Worm (Caenorhabditis elegans) whole organism, L3 larva: Measurements from ENCODE around the gene alh-8.

Experiments
- R02D3.7 ChIP-seq: fragments of 150-350 bp; optimal IDR thresholded peaks from 2 replicates; lab custom pipeline; 2014; ENCODE audit warnings: missing biosample characterization, missing genetic modification characterization
- ZK546.5 ChIP-seq: sonication (generic microtip); optimal IDR thresholded peaks from 2 replicates; lab custom pipeline; 2017; ENCODE audit warnings: missing biosample characterization, missing genetic modification characterization
- aly-2 ChIP-seq: fragments of 150-350 bp; optimal IDR thresholded peaks from 2 replicates; lab custom pipeline; 2014; ENCODE audit warnings: missing biosample characterization, missing genetic modification characterization
- ama-1 ChIP-seq: fragments of 150-350 bp; optimal IDR thresholded peaks from 2 replicates; lab custom pipeline; 2018
- ceh-16 ChIP-seq: sonication (generic microtip); optimal IDR thresholded peaks from 2 replicates; lab custom pipeline; 2017; ENCODE audit warnings: missing biosample characterization, missing genetic modification characterization
- ceh-28 ChIP-seq: fragments of 150-350 bp; optimal IDR thresholded peaks from 2 replicates; lab custom pipeline; 2014; ENCODE audit warnings: missing biosample characterization, missing genetic modification reagents, missing genetic modification characterization
- ceh-82 ChIP-seq: fragments of 150-350 bp; optimal IDR thresholded peaks from 2 replicates; lab custom pipeline; 2014; ENCODE audit warnings: missing biosample characterization, missing genetic modification characterization
- ceh-9 ChIP-seq: sonication (generic microtip); optimal IDR thresholded peaks from 2 replicates; lab custom pipeline; 2018; ENCODE audit warnings: missing biosample characterization, missing genetic modification characterization
- daf-12 ChIP-seq: fragments of 150-350 bp; optimal IDR thresholded peaks from 2 replicates; lab custom pipeline; 2014; ENCODE audit warnings: missing biosample characterization, missing genetic modification reagents, missing genetic modification characterization
- egl-27 ChIP-seq: sonication (generic microtip); optimal IDR thresholded peaks from 4 replicates; lab custom pipeline; 2017; ENCODE audit warnings: missing biosample characterization, missing genetic modification reagents, missing genetic modification characterization
- egl-5 ChIP-seq: fragments of 150-350 bp; optimal IDR thresholded peaks from 2 replicates; lab custom pipeline; 2017; ENCODE audit warnings: missing biosample characterization, missing genetic modification reagents, missing genetic modification characterization, inconsistent platforms
- elt-1 ChIP-seq: fragments of 150-350 bp; optimal IDR thresholded peaks from 2 replicates; lab custom pipeline; 2014; ENCODE audit warnings: missing biosample characterization, missing genetic modification characterization
- elt-2 ChIP-seq: sonication (generic microtip); optimal IDR thresholded peaks from 2 replicates; lab custom pipeline; 2016; ENCODE audit warnings: missing genetic modification reagents, mild to moderate bottlenecking, missing genetic modification characterization, missing compliant biosample characterization
- elt-3 ChIP-seq, 3 experiments: fragments of 150-350 bp in 1 of 3; sonication (generic microtip) in 2 of 3; optimal IDR thresholded peaks; 2 replicates in 2 of 3; 4 replicates in 1 of 3; lab custom pipeline; 2014 to 2017; ENCODE audit warnings: missing biosample characterization in 3 of 3, missing genetic modification characterization in 3 of 3
- eor-1 ChIP-seq, 2 experiments: fragments of 150-350 bp; optimal IDR thresholded peaks; 2 replicates each; lab custom pipeline; 2014 to 2018; ENCODE audit warnings: missing biosample characterization in 2 of 2, missing genetic modification characterization in 2 of 2
- fkh-10 ChIP-seq: sonication (generic microtip); optimal IDR thresholded peaks from 2 replicates; lab custom pipeline; 2017; ENCODE audit warnings: missing biosample characterization, missing genetic modification reagents, missing genetic modification characterization
- fkh-2 ChIP-seq: fragments of 150-350 bp; optimal IDR thresholded peaks from 2 replicates; lab custom pipeline; 2014; ENCODE audit warnings: missing biosample characterization, missing genetic modification reagents, missing genetic modification characterization
- fos-1 ChIP-seq: fragments of 150-350 bp; optimal IDR thresholded peaks from 2 replicates; lab custom pipeline; 2014; ENCODE audit warnings: missing biosample characterization, missing genetic modification characterization
- hmg-11 ChIP-seq: sonication (generic microtip); optimal IDR thresholded peaks from 2 replicates; lab custom pipeline; 2016; ENCODE audit warnings: missing genetic modification characterization, missing compliant biosample characterization
- jun-1 ChIP-seq: fragments of 150-350 bp; optimal IDR thresholded peaks from 2 replicates; lab custom pipeline; 2014; ENCODE audit warnings: missing biosample characterization, missing genetic modification reagents, missing genetic modification characterization
- lin-15B ChIP-seq: fragments of 150-350 bp; optimal IDR thresholded peaks from 2 replicates; lab custom pipeline; 2014; ENCODE audit warnings: missing biosample characterization, missing genetic modification characterization
- lin-39 ChIP-seq: fragments of 150-350 bp; optimal IDR thresholded peaks from 2 replicates; lab custom pipeline; 2018; ENCODE audit warnings: missing biosample characterization, missing genetic modification reagents, missing genetic modification characterization
- lsy-12 ChIP-seq: sonication (generic microtip); optimal IDR thresholded peaks from 2 replicates; lab custom pipeline; 2016; ENCODE audit warnings: mild to moderate bottlenecking, missing genetic modification characterization, missing compliant biosample characterization
- mdl-1 ChIP-seq: fragments of 150-350 bp; optimal IDR thresholded peaks from 2 replicates; lab custom pipeline; 2014; ENCODE audit warnings: missing biosample characterization, missing genetic modification characterization
- mml-1 ChIP-seq: fragments of 150-350 bp; sonication (generic microtip); optimal IDR thresholded peaks from 3 replicates; lab custom pipeline; 2014; ENCODE audit warnings: missing biosample characterization, missing genetic modification characterization
- nfya-1 ChIP-seq: sonication (generic microtip); optimal IDR thresholded peaks from 2 replicates; lab custom pipeline; 2017; ENCODE audit warnings: missing genetic modification characterization, mild to moderate bottlenecking, missing compliant biosample characterization, antibody characterized with exemption, moderate library complexity; ENCODE audit not compliant: insufficient read depth
- nhr-11 ChIP-seq: fragments of 150-350 bp; optimal IDR thresholded peaks from 2 replicates; lab custom pipeline; 2014; ENCODE audit warnings: missing biosample characterization, missing genetic modification characterization
- nhr-12 ChIP-seq: fragments of 150-350 bp; optimal IDR thresholded peaks from 2 replicates; lab custom pipeline; 2014; ENCODE audit warnings: missing biosample characterization, missing genetic modification characterization
- nhr-23 ChIP-seq: fragments of 150-350 bp; optimal IDR thresholded peaks from 2 replicates; lab custom pipeline; 2014; ENCODE audit warnings: missing biosample characterization, missing genetic modification reagents, missing genetic modification characterization
- nhr-237 ChIP-seq: fragments of 150-350 bp; optimal IDR thresholded peaks from 2 replicates; lab custom pipeline; 2014; ENCODE audit warnings: missing biosample characterization, missing genetic modification characterization
- nhr-25 ChIP-seq: sonication (generic microtip); optimal IDR thresholded peaks from 2 replicates; lab custom pipeline; 2017; ENCODE audit warnings: missing biosample characterization, missing genetic modification characterization
- nhr-28 ChIP-seq: fragments of 150-350 bp; optimal IDR thresholded peaks from 2 replicates; lab custom pipeline; 2014; ENCODE audit warnings: missing biosample characterization, missing genetic modification characterization
- nhr-43 ChIP-seq: sonication (generic microtip); optimal IDR thresholded peaks from 2 replicates; lab custom pipeline; 2016; ENCODE audit warnings: mild to moderate bottlenecking, missing genetic modification characterization, missing compliant biosample characterization; ENCODE audit not compliant: poor library complexity, severe bottlenecking
- nhr-67 ChIP-seq: fragments of 150-350 bp; optimal IDR thresholded peaks from 2 replicates; lab custom pipeline; 2014; ENCODE audit warnings: missing biosample characterization, missing genetic modification characterization
- nhr-76 ChIP-seq: fragments of 150-350 bp; sonication (generic microtip); optimal IDR thresholded peaks from 5 replicates; lab custom pipeline; 2014; ENCODE audit warnings: missing biosample characterization, missing genetic modification characterization
- nhr-77 ChIP-seq: fragments of 150-350 bp; optimal IDR thresholded peaks from 2 replicates; lab custom pipeline; 2014; ENCODE audit warnings: missing biosample characterization, missing genetic modification characterization
- pha-4 ChIP-seq: fragments of 150-350 bp; optimal IDR thresholded peaks from 2 replicates; lab custom pipeline; 2014; ENCODE audit warnings: missing biosample characterization, missing genetic modification reagents, missing genetic modification characterization
- pqm-1 ChIP-seq: fragments of 150-350 bp; optimal IDR thresholded peaks from 2 replicates; lab custom pipeline; 2017; ENCODE audit warnings: missing biosample characterization, missing genetic modification characterization, inconsistent platforms
- sea-2 ChIP-seq: fragments of 150-350 bp; sonication (generic microtip); optimal IDR thresholded peaks from 4 replicates; lab custom pipeline; 2014; ENCODE audit warnings: missing biosample characterization, missing genetic modification reagents, missing genetic modification characterization
- skn-1 ChIP-seq: fragments of 150-350 bp; optimal IDR thresholded peaks from 2 replicates; lab custom pipeline; 2014; ENCODE audit warnings: missing biosample characterization, missing genetic modification characterization
- snpc-4 ChIP-seq: fragments of 150-350 bp; optimal IDR thresholded peaks from 2 replicates; lab custom pipeline; 2014; ENCODE audit warnings: missing biosample characterization, missing genetic modification characterization
- tbx-2 ChIP-seq: sonication (generic microtip); optimal IDR thresholded peaks from 2 replicates; lab custom pipeline; 2016; ENCODE audit warnings: mild to moderate bottlenecking, missing genetic modification characterization, missing compliant biosample characterization
- unc-39 ChIP-seq: sonication (generic microtip); optimal IDR thresholded peaks from 4 replicates; lab custom pipeline; 2017; ENCODE audit warnings: missing biosample characterization, missing genetic modification characterization
- unc-62 ChIP-seq: fragments of 150-350 bp; sonication (generic microtip); optimal IDR thresholded peaks from 4 replicates; lab custom pipeline; 2014; ENCODE audit warnings: missing biosample characterization, missing genetic modification reagents, missing genetic modification characterization
- zag-1 ChIP-seq: fragments of 150-350 bp; optimal IDR thresholded peaks from 2 replicates; lab custom pipeline; 2014; ENCODE audit warnings: missing biosample characterization, missing genetic modification characterization
- ztf-11 ChIP-seq: fragments of 150-350 bp; optimal IDR thresholded peaks from 2 replicates; lab custom pipeline; 2014; ENCODE audit warnings: missing biosample characterization, missing genetic modification characterization
- ztf-4 ChIP-seq: fragments of 150-350 bp; optimal IDR thresholded peaks from 2 replicates; lab custom pipeline; 2014; ENCODE audit warnings: missing biosample characterization, missing genetic modification characterization

The alh-8 gene

ce11 chrII:11742320-11742719 is 13.5 kb downstream of the alh-8 start:
- TF ChIP-seq unc-39 (tag; lab: Kevin White, UChicago) (no peak), nhr-67 (tag; lab: Kevin White, UChicago) (no peak), skn-1 (tag; lab: Kevin White, UChicago) (no peak), lsy-12 (tag; lab: Kevin White, UChicago) (no peak), zag-1 (tag; lab: Kevin White, UChicago) (no peak), egl-5 (tag; lab: Kevin White, UChicago) (no peak), mml-1 (tag; lab: Kevin White, UChicago) (no peak), unc-62 (GFP tag; lab: Kevin White, UChicago) (no peak), ceh-82 (no peak), hmg-11 (tag; lab: Kevin White, UChicago) (no peak), pha-4 (tag; lab: Kevin White, UChicago) (no peak), nhr-11 (no peak), nhr-25 (no peak), ztf-4 (tag; lab: Kevin White, UChicago) (no peak), jun-1 (tag; lab: Kevin White, UChicago) (no peak), mdl-1 (tag; lab: Kevin White, UChicago) (no peak)
- TF ChIP-seq, all 47 proteins: peak for 0

- peak; percentile 9 for TF ChIP-seq skn-1 (tag; lab: Kevin White, UChicago)
- no peak for TF ChIP-seq fos-1 (tag; lab: Kevin White, UChicago)
- TF ChIP-seq ztf-11 = no peak
- TF ChIP-seq snpc-4 (tag; lab: Kevin White, UChicago) = peak; percentile 8
- TF ChIP-seq pha-4 (tag; lab: Kevin White, UChicago) = no peak
- no peak for TF ChIP-seq nhr-76
- no peak for TF ChIP-seq nhr-77
- TF ChIP-seq ceh-82 = peak; percentile 53
- peak; percentile 92 for TF ChIP-seq lin-39
- no peak for TF ChIP-seq nhr-43 (tag; lab: Kevin White, UChicago)
- no peak for TF ChIP-seq ztf-4 (tag; lab: Kevin White, UChicago)
- no peak for TF ChIP-seq R02D3.7
- no peak for TF ChIP-seq unc-62 (GFP tag; lab: Kevin White, UChicago)
- TF ChIP-seq elt-3 (tag; optimal IDR thresholded peaks at IDR 0.05; lab: Kevin White, UChicago) = no peak
- TF ChIP-seq zag-1 (tag; lab: Kevin White, UChicago) = peak; percentile 22
- no peak for TF ChIP-seq nhr-25
- no peak for TF ChIP-seq mml-1 (tag; lab: Kevin White, UChicago)
- TF ChIP-seq eor-1 (tag; optimal IDR thresholded peaks at IDR 0.05; lab: Kevin White, UChicago) = no peak
- peak; percentile 70 for TF ChIP-seq egl-27 (tag; lab: Kevin White, UChicago)
- peak; percentile 69 for TF ChIP-seq ama-1 (lab: Kevin White, UChicago)
- TF ChIP-seq unc-39 (tag; lab: Kevin White, UChicago) = no peak
- TF ChIP-seq lsy-12 (tag; lab: Kevin White, UChicago) = peak; percentile 59
- peak; percentile 90 for TF ChIP-seq nfya-1 (tag; lab: Kevin White, UChicago)
- TF ChIP-seq sea-2 (GFP tag; lab: Kevin White, UChicago) = peak; percentile 32
- peak; percentile 30 for TF ChIP-seq fkh-10 (GFP tag; lab: Kevin White, UChicago)
- peak; percentile 32 for TF ChIP-seq ceh-28 (tag; lab: Kevin White, UChicago)
- no peak for TF ChIP-seq nhr-11
- peak; percentile 47 for TF ChIP-seq tbx-2 (tag; lab: Kevin White, UChicago)
- no peak for TF ChIP-seq pqm-1 (tag; lab: Kevin White, UChicago)
- TF ChIP-seq egl-5 (tag; lab: Kevin White, UChicago) = peak; percentile 50
- no peak for TF ChIP-seq ZK546.5 (tag; lab: Kevin White, UChicago)
- TF ChIP-seq nhr-12 (tag; lab: Kevin White, UChicago) = no peak
- no peak for TF ChIP-seq ceh-9
- no peak for TF ChIP-seq nhr-67 (tag; lab: Kevin White, UChicago)
- no peak for TF ChIP-seq aly-2 (tag; lab: Kevin White, UChicago)
- TF ChIP-seq elt-2 (tag; lab: Kevin White, UChicago) = no peak
- TF ChIP-seq hmg-11 (tag; lab: Kevin White, UChicago) = peak; percentile 70
- TF ChIP-seq daf-12 (tag; lab: Kevin White, UChicago) = no peak
- TF ChIP-seq mdl-1 (tag; lab: Kevin White, UChicago) = peak; percentile 15
- TF ChIP-seq jun-1 (tag; lab: Kevin White, UChicago) = no peak
- no peak for TF ChIP-seq nhr-237 (tag; lab: Kevin White, UChicago)
- no peak for TF ChIP-seq nhr-28 (tag; lab: Kevin White, UChicago)
- peak; percentile 4 for TF ChIP-seq elt-1 (tag; lab: Kevin White, UChicago)
- TF ChIP-seq ceh-16 (tag; lab: Kevin White, UChicago) = no peak
- peak; percentile 24 for TF ChIP-seq lin-15B (tag; lab: Kevin White, UChicago)
- no peak for TF ChIP-seq fkh-2 (tag; lab: Kevin White, UChicago)
- TF ChIP-seq nhr-23 (tag; lab: Kevin White, UChicago) = no peak
- TF ChIP-seq, all 47 proteins: peak for 18
These were observed 18.0 kb downstream of the alh-8 start for ce11 chrII:11746782-11747288.
